Fruit fly (Drosophila melanogaster) Kc167 (cell line): ENCODE data around the gene CG8565.

ENCODE experiments used
- Sin3A ChIP-seq: fragments of >200 bp; optimal IDR thresholded peaks from 2 replicates; lab custom pipeline; 2018; ENCODE audit warnings: missing external identifiers
- h ChIP-seq: fragments of >200 bp; optimal IDR thresholded peaks from 3 replicates; lab custom pipeline; 2018; ENCODE audit warnings: missing external identifiers
- insv ChIP-seq: fragments of >200 bp; optimal IDR thresholded peaks from 3 replicates; lab custom pipeline; 2018; ENCODE audit warnings: missing external identifiers

DNA sequence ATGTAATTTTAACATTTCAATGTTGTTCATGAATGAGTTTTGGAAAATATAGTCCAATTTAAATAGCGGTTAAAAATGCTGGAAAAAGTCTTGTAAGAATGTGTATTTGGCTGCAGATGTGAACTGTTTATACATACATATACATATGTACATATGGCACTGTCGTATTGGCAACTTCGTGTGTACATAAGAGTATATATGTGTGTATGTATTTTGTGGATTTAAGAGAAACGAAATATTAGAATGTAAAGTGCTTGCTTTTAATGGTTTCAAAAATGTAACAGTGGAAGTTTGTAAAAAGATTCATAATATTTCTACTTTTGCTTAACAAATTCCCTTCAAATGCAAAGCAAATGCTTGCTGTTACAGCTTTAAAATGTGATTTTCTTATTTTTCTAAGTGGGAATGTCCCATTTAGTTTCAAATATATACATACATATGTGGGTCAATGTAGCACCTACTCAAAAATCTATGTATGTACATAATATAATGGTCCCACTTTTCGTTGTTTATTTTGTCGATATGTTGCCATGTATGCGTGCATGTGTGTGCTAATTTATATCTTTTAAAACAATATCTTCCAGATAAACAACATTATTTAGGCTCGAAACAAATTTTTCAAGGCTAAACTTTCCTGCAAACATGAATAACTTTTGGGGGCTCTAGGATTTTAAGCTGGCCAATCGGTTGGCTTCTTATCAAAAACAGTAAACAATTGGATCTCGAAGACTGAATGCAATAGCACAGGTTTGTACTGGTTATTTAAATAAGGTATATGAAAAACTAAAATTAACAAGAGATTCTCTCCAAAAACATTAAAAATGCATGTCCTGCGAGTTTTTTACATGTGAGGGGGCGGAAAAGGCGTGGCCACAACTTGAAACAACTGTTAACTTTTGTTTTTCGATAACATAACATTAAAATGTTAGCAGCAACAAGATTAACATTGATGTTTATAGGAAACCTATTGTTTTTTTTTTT is 33.4 kb downstream of the CG8565 start:
- TF ChIP-seq h (no peak), insv (lab: Kevin White, UChicago) (no peak), Sin3A (lab: Kevin White, UChicago) (no peak)
